Fruit fly (Drosophila melanogaster): Measurements from ENCODE around the gene Prp5.

DNA sequence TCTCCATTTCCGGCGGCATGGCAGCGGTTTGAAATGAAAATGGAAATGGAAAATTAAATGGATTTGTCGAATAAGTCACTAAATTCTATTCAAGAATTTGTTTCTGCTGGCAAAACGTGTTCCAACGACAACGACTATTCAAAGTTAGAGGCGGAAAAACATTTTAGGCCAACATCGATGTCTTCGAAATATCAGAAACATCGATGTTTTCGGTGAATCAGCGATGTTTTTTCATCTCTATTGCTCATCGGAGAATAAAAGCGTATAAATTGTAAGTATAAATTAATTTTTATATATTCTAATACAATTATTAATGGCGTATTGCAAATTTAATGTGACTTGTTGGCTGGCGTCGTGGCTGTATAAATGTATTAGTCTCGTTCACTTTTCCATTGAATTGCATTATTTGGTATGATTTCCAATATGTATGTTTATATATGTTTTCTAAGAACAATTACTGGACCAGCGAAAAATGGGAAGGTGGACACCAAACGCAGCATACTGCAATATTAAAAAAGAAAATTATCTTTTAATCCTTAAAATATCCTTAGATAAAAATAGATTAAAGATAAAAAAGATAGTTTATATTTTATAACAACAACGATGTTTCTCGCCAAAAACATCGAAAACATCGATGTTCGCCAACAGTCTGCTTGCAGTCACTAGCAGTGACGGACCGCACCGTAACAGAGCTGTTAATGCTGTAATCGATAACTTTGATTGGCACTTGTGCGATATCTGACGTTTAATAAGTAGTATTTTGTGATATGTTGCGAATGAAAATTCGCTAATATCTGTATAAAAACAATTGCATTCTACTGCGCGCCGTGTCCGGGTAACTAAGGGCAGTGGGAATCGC lies at the start of gene Prp5, which contains the start of gene CG12608:
- no peak for TF ChIP-seq CTCF (optimal IDR thresholded peaks at IDR 0.05)
- no peak for TF ChIP-seq CG8478 (optimal IDR thresholded peaks at IDR 0.05)

All from S2 (cell line).